Worm (Caenorhabditis elegans): Measurements from ENCODE around the gene F40G12.7.

The F40G12.7 gene

ce11 chrV:14289363-14289762 lies 15.0 kb downstream of the F40G12.7 start, which contains the start of gene F14D7.1:
F14D7.1 (minus strand) TSS chrV:14289463.
- TF ChIP-seq ztf-11 (tag; optimal IDR thresholded peaks at IDR 0.05): no peak
- no peak for TF ChIP-seq pha-4 (tag; optimal IDR thresholded peaks at IDR 0.05)
- TF ChIP-seq ama-1 (optimal IDR thresholded peaks at IDR 0.05): no peak
- no peak for TF ChIP-seq ZK546.5 (tag; optimal IDR thresholded peaks at IDR 0.05)
- no peak for TF ChIP-seq fkh-2 (tag; optimal IDR thresholded peaks at IDR 0.05)

ce11 chrV:14290636-14291035 lies 16.3 kb downstream of the F40G12.7 start, which contains the start of gene F14D7.18:
F14D7.18 (minus strand) TSS chrV:14290736.
- TF ChIP-seq sea-2 (GFP tag; optimal IDR thresholded peaks at IDR 0.05) (no peak), nhr-12 (tag; optimal IDR thresholded peaks at IDR 0.05) (no peak), lin-39 (tag; optimal IDR thresholded peaks at IDR 0.05) (no peak), elt-1 (tag; optimal IDR thresholded peaks at IDR 0.05) (no peak), jun-1 (tag; optimal IDR thresholded peaks at IDR 0.05) (no peak), tbx-2 (tag; optimal IDR thresholded peaks at IDR 0.05) (no peak), nhr-28 (tag; optimal IDR thresholded peaks at IDR 0.05) (no peak), nfya-1 (tag; optimal IDR thresholded peaks at IDR 0.05; ENCODE audit: insufficient read depth) (no peak), skn-1 (tag; optimal IDR thresholded peaks at IDR 0.05) (no peak), ceh-9 (tag; optimal IDR thresholded peaks at IDR 0.05) (no peak), nhr-67 (tag; optimal IDR thresholded peaks at IDR 0.05) (no peak), egl-27 (tag; optimal IDR thresholded peaks at IDR 0.05) (no peak), fkh-2 (tag; optimal IDR thresholded peaks at IDR 0.05) (no peak), daf-12 (tag; optimal IDR thresholded peaks at IDR 0.05) (no peak)

ce11 chrV:14293667-14294194 lies 19.4 kb downstream of the F40G12.7 start, which contains the start of gene F14D7.2:
F14D7.2 (minus strand) TSS chrV:14293717.
- TF ChIP-seq R02D3.7 (tag; optimal IDR thresholded peaks at IDR 0.05) (no peak), ztf-11 (tag; optimal IDR thresholded peaks at IDR 0.05) (no peak), nhr-12 (tag; optimal IDR thresholded peaks at IDR 0.05) (no peak), nhr-67 (tag; optimal IDR thresholded peaks at IDR 0.05) (no peak), elt-2 (tag; optimal IDR thresholded peaks at IDR 0.05) (no peak), nhr-43 (tag; optimal IDR thresholded peaks at IDR 0.05; ENCODE audit: poor library complexity, severe bottlenecking) (no peak), pqm-1 (tag; optimal IDR thresholded peaks at IDR 0.05) (no peak), hmg-11 (tag; optimal IDR thresholded peaks at IDR 0.05) (no peak), snpc-4 (tag; optimal IDR thresholded peaks at IDR 0.05) (no peak), nhr-76 (tag; optimal IDR thresholded peaks at IDR 0.05) (no peak), sea-2 (GFP tag; optimal IDR thresholded peaks at IDR 0.05) (no peak), tbx-2 (tag; optimal IDR thresholded peaks at IDR 0.05) (no peak), ama-1 (optimal IDR thresholded peaks at IDR 0.05) (no peak), nfya-1 (tag; optimal IDR thresholded peaks at IDR 0.05; ENCODE audit: insufficient read depth) (no peak), nhr-11 (tag; optimal IDR thresholded peaks at IDR 0.05) (no peak), nhr-25 (tag; optimal IDR thresholded peaks at IDR 0.05) (no peak), ceh-16 (tag; optimal IDR thresholded peaks at IDR 0.05) (no peak), fkh-10 (GFP tag; optimal IDR thresholded peaks at IDR 0.05) (no peak)

- no peak for TF ChIP-seq aly-2 (tag; optimal IDR thresholded peaks at IDR 0.05)
- TF ChIP-seq lin-39 (tag; optimal IDR thresholded peaks at IDR 0.05): no peak
- no peak for TF ChIP-seq eor-1 (tag; optimal IDR thresholded peaks at IDR 0.05)
Observed at ce11 chrV:14294396-14294795, 20.0 kb downstream of the F40G12.7 start, which contains the start of gene F14D7.9. F14D7.9 (plus strand) TSS chrV:14294696.

ce11 chrV:14296499-14296898 lies 22.1 kb downstream of the F40G12.7 start, which contains the start of gene F14D7.3:
F14D7.3 (plus strand) TSS chrV:14296799.
- TF ChIP-seq skn-1 (tag; optimal IDR thresholded peaks at IDR 0.05) (no peak), fkh-10 (GFP tag; optimal IDR thresholded peaks at IDR 0.05) (no peak), elt-1 (tag; optimal IDR thresholded peaks at IDR 0.05) (no peak), lsy-12 (tag; optimal IDR thresholded peaks at IDR 0.05) (no peak), mml-1 (tag; optimal IDR thresholded peaks at IDR 0.05) (no peak), ceh-82 (tag; optimal IDR thresholded peaks at IDR 0.05) (no peak), ZK546.5 (tag; optimal IDR thresholded peaks at IDR 0.05) (no peak), pqm-1 (tag; optimal IDR thresholded peaks at IDR 0.05) (no peak)

Data from whole organism, L3 larva.